Worm (Caenorhabditis elegans) whole organism, dauer: ENCODE measurements around the gene mtr-4.

Experiments
- unc-62 ChIP-seq: sonication (generic microtip); optimal IDR thresholded peaks from 2 replicates; lab custom pipeline; 2017; ENCODE audit warnings: missing biosample characterization, missing genetic modification reagents, missing genetic modification characterization

Gene mtr-4

ce11 chrIV:9852250-9852649 is 26.8 kb downstream of the mtr-4 start, which contains the start of gene ssq-1:
ssq-1 (plus strand) TSS chrIV:9852550.
- no peak for TF ChIP-seq unc-62 (GFP tag; lab: Kevin White, UChicago)

ce11 chrIV:9852818-9853466 is 27.4 kb downstream of the mtr-4 start:
- no peak for TF ChIP-seq unc-62 (GFP tag; lab: Kevin White, UChicago)

DNA sequence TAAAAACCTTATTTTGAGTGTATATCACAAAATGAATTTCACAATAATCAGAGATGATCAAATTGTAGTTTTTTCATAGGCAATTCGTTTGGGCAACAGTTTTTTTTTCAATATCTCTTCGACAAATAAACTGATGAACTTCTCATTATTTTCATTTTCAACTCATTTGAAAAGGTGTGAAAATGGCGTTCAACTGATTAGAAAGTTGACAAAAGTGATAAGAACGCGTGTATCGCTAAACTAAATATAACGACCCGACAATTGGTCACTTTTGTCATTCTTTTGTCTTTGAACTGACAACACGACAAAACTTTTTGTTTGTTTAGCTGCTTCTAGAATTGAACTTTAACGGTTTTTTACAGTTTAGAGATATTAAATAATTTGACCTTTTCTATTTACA is 29.5 kb downstream of the mtr-4 start:
- no peak for TF ChIP-seq unc-62 (GFP tag; lab: Kevin White, UChicago)

DNA sequence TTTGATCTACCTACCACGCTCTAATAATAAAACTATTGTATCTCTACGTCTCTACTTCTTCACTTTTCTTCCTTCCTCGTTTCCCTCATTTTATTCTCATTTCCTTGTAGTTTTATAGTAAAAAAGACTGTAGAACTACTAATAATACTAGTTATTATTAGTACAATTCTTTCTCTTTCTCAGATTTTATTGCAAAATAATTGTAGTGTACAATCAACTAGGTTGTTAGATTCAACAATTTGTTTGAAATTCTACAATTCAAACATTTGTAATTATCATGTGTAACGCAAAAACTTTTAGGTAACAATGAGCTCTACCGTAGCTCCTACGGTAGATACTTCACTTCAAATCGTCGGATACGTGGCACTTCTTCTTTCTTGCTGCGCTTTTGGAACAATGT is 30.2 kb downstream of the mtr-4 start, which contains the start of gene K07F5.12:
TSS of gene K07F5.12 (plus strand) at position 301 of the 400 bp plus-strand sequence.
- no peak for TF ChIP-seq unc-62 (GFP tag; lab: Kevin White, UChicago)

DNA sequence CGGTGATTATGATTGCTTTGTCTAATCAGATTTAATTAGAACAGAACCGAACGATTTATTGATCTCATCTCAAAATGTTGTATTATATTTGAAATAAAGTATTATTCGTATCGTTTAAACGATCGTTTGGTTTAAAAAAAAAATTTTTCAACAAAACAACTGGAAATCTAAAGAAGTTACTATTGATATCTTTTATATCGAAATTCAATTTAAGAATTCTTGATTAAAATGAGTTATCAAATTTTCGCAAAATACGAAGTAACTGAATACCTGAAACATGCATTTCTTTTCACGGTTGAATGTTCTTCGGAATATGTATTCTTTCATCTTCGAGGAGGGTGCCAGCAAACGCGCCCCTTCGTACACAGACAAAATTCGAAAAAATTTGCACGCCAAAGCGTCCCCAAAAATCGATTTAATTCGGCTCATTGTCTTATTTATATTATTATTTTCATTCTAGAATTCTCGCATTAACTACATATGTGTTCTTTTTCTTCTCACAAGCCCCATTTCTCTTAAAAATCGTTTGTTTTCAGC is 32.5 kb downstream of the mtr-4 start, which contains the start of gene npp-1:
TSS of gene npp-1 (plus strand) at position 537 of the 537 bp plus-strand sequence.
- no peak for TF ChIP-seq unc-62 (GFP tag; lab: Kevin White, UChicago)

- no peak for TF ChIP-seq unc-62 (GFP tag; lab: Kevin White, UChicago)
Measured at ce11 chrIV:9858970-9859369, 33.5 kb downstream of the mtr-4 start.

DNA sequence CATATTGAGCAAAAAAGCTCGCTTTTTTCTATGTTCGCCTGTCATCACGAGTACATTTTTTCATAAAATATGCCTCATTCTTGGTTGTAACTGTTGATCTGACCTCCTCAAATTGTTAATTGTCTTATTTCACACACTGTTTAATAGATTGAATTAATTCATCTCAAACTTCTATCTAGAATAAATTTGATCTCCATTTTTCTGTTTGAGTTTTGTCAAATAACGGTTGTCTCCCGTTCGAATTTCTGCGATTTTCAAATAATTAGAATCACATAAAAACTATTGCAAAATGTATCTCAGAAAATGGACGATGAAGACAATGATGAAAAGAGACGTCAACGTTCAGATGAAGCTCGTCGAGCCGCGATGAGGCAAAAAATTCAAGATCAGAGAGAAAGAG is 36.4 kb downstream of the mtr-4 start, which contains the start of gene K07F5.14:
TSS of gene K07F5.14 (plus strand) at position 301 of the 400 bp plus-strand sequence.
- TF ChIP-seq unc-62 (GFP tag; lab: Kevin White, UChicago): no peak

DNA sequence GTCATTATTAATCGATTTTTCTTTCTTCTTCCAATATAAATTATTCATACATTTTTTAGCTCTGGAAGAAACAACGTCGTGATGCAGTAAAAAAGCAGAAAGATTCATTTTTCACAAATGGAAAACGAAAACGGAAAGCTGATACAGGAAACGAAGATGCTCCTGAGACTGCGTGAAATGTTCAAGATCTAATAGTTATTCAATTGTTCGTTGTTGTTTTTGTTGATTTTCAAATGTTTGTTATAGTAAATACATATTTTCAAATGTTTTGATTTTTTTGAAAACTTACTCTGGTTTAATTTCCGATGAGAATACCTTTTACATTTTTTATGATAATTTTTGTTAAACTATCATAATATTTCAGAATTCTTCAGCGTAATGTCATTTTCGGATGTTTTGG is 38.3 kb downstream of the mtr-4 start, which contains the start of gene K07F5.16:
TSS of gene K07F5.16 (plus strand) at position 301 of the 400 bp plus-strand sequence.
- TF ChIP-seq unc-62 (GFP tag; lab: Kevin White, UChicago): no peak

DNA sequence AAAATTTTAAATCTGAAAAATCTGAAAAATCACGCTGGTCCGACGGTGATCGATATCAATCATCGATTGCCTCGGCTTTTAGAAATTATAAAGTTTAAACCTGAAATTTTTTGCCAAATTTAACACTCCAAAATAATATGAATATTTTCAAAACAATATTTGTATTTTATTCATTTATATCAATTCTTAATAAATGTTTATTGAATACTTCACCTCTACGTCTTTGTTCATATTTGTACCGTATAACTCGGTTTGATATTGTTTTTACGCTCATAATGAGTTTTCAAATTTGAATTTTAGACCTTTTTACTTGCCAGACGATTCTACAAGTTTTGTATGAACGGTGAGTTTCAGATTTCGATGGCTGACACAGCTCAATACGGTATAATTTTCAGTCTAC is 39.3 kb downstream of the mtr-4 start, which contains the start of the genes K07F5.15 and K07F5.22:
TSS of gene K07F5.15 (plus strand) at position 301 of the 400 bp plus-strand sequence.
TSS of gene K07F5.22 (plus strand) at position 301 of the 400 bp plus-strand sequence.
- no peak for TF ChIP-seq unc-62 (GFP tag; lab: Kevin White, UChicago)

DNA sequence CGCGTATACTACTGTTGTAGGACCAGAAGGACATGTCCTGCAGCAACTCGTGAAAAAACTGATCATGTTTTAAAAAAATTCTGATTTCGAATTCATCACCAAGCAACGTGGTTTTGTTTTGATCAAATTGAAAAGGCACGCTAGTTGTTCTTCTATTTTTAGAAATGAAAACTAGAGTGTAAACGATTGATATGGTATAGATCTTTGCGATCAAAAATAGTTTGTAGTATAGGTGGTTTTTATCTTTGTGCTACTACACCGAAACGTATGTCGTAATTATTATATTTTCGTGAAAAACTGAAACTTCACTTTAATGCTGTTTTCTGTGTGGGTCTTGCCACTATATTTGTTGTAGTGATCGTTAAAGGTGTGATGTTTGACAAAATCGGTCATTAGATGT is 41.4 kb downstream of the mtr-4 start:
- TF ChIP-seq unc-62 (GFP tag; lab: Kevin White, UChicago): no peak

DNA sequence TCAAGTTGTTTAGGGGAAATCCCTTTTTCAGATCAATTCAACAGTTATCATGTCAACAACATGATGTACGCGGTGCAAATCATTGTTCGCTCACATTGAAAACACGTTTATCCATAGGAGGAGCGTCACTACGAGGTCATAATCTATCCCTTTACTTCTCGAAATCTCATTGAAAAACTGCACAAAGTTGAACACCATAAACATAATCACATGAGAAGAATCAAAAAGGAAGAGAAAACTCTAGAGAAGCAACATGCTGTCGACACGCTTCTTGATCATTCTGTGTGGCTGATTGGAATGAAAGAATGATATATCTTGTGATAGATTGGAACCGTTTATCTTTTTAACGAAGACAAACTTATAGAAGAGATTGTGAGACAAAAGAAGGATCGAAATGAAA is 42.4 kb downstream of the mtr-4 start:
- TF ChIP-seq unc-62 (GFP tag; lab: Kevin White, UChicago): no peak

- TF ChIP-seq unc-62 (GFP tag; lab: Kevin White, UChicago): no peak
Measured at ce11 chrIV:9869344-9869743, 43.9 kb downstream of the mtr-4 start.

DNA sequence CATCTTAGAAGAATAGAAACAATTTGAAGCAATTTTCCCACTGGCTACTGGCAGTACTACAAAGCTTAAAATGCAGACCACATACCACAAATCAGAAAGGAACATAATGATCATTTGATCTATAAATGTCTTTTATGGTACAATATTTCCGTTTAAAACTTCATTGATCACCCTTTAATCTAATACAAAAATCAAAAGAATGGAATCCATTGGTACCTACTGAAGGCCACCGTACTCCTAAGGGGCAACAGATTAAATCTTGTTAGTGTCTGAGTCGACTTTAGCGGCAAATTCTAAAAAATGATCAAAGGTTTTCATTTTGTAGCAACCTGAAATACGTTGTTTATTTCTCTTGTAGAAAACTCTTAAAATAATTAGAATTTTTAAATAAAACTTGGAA is 46.7 kb downstream of the mtr-4 start:
- TF ChIP-seq unc-62 (GFP tag; lab: Kevin White, UChicago): no peak

ce11 chrIV:9872786-9873185 is 47.3 kb downstream of the mtr-4 start:
- TF ChIP-seq unc-62 (GFP tag; lab: Kevin White, UChicago): no peak

DNA sequence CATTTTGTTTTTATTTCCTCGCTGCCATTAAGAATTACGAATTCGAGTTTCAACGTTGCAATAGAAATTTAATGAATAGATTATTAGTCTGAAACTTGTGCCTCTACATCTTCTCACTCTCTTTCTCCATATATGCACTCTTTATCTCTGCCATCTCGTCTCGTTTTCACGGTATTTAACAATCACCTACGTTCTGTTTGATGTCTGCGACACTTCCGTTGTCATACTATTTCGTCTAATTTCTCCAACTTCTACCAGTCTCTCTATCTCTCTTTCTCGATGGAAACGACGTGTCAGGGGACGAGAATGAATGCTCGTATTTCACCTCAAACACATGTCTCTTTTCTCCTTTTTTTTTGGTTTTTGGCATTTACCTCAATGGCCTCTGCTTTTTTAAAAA is 48.3 kb downstream of the mtr-4 start:
- TF ChIP-seq unc-62 (GFP tag; lab: Kevin White, UChicago): no peak

DNA sequence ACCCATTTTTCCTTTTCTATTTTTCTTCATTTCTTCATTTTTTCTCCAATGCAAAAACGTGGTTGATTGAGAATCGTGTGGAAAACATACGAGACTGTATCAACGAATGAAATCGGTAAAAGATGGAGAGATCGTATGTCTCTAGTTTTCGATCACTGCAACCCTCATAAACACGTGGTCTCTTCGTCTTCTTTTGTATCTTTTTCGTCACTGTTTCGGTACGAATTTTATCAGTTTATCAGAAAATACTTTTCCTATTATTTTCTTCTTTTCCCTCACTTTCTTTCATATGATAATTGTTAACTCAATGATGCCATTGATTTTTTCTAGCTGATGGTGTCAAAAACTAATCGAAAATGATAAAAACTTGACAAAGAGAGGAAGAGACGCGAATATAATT is 50.2 kb downstream of the mtr-4 start:
- no peak for TF ChIP-seq unc-62 (GFP tag; lab: Kevin White, UChicago)
